Fruit fly (Drosophila melanogaster) whole organism, pupa: ENCODE data around the gene CG18746.

ENCODE experiments used
- CG34367 ChIP-seq: fragments of 200-800 bp; sonication (Bioruptor generic); optimal IDR thresholded peaks from 2 replicates; lab custom pipeline; 2018; ENCODE audit warnings: missing biosample characterization, mild to moderate bottlenecking, missing genetic modification characterization
- D1 ChIP-seq: fragments of 200-800 bp; sonication (Bioruptor generic); optimal IDR thresholded peaks from 2 replicates; lab custom pipeline; 2018; ENCODE audit warnings: missing biosample characterization, mild to moderate bottlenecking, missing genetic modification characterization, moderate library complexity
- EcR ChIP-seq: fragments of 200-800 bp; sonication (Bioruptor generic); optimal IDR thresholded peaks from 3 replicates; lab custom pipeline; 2019; ENCODE audit warnings: missing biosample characterization, missing genetic modification characterization, mild to moderate bottlenecking, moderate library complexity, missing genetic modification reagents
- Ets98B ChIP-seq: fragments of 200-800 bp; sonication (Bioruptor generic); IDR thresholded peaks from 2 replicates; pipeline ENCODE4 v1.3.6; 2022; ENCODE audit warnings: missing biosample characterization, missing genetic modification characterization
- Pif1A ChIP-seq: fragments of 200-800 bp; sonication (Bioruptor generic); optimal IDR thresholded peaks from 3 replicates; lab custom pipeline; 2016; ENCODE audit warnings: missing biosample characterization, missing genetic modification characterization
- rn ChIP-seq: fragments of 200-800 bp; sonication (Bioruptor generic); IDR thresholded peaks from 2 replicates; pipeline ENCODE4 v1.3.6; 2022; ENCODE audit warnings: missing biosample characterization, missing genetic modification characterization

DNA sequence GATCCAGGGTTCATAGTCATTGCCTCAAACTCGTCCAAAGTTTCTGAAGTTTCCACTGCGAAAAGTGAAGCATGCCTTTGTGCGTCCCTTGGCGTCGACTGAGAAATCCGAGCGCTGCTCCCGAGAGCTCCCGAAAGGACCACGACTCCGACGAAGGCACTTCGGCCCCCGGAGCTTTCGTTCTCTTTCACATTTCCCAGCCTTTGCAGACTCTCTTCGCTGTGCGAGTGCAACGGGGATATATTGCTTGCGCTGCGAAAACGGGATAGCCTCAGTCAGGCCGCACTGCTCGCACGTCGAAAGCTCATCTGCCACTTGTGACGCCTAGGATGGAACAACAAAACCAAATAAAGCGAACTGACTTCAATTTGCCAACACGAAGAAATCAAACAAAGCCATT lies 36.5 kb downstream of the CG18746 start:
- TF ChIP-seq Pif1A (no peak), CG34367 (tag; lab: Kevin White, UChicago) (peak; percentile 37), EcR (GFP tag; lab: Kevin White, UChicago) (no peak), rn (GFP tag; lab: Robert Waterston, UW) (no peak), Ets98B (GFP tag; lab: Robert Waterston, UW) (no peak; the same call in 1 of the 2 replicates), D1 (tag; lab: Kevin White, UChicago) (no peak)
